Worm (Caenorhabditis elegans) whole organism, early embryonic: ENCODE measurements around the gene C54E10.11.

Experiments used
- aly-1 ChIP-seq: sonication (generic microtip); optimal IDR thresholded peaks from 2 replicates; lab custom pipeline; 2016; ENCODE audit warnings: missing genetic modification characterization, missing compliant biosample characterization
- ama-1 ChIP-seq: fragments of 150-350 bp; optimal IDR thresholded peaks from 2 replicates; lab custom pipeline; 2014
- ceh-13 ChIP-seq: fragments of 200-800 bp; sonication (Bioruptor generic); optimal IDR thresholded peaks from 2 replicates; lab custom pipeline; 2018; ENCODE audit warnings: mild to moderate bottlenecking, missing genetic modification characterization, missing compliant biosample characterization
- ceh-36 ChIP-seq: sonication (generic microtip); optimal IDR thresholded peaks from 2 replicates; lab custom pipeline; 2016; ENCODE audit warnings: missing genetic modification characterization, inconsistent platforms, missing compliant biosample characterization
- ets-7 ChIP-seq: sonication (generic microtip); optimal IDR thresholded peaks from 2 replicates; lab custom pipeline; 2016; ENCODE audit warnings: missing genotype, missing genetic modification characterization, missing compliant biosample characterization
- hmbx-1 ChIP-seq: sonication (generic microtip); optimal IDR thresholded peaks from 2 replicates; lab custom pipeline; 2016; ENCODE audit warnings: mild to moderate bottlenecking, missing genetic modification characterization, missing compliant biosample characterization
- hmg-4 ChIP-seq: fragments of 200-800 bp; sonication (Bioruptor generic); optimal IDR thresholded peaks from 2 replicates; lab custom pipeline; 2018; ENCODE audit warnings: mild to moderate bottlenecking, missing genetic modification characterization, missing compliant biosample characterization
- hnd-1 ChIP-seq: sonication (generic microtip); optimal IDR thresholded peaks from 2 replicates; lab custom pipeline; 2016; ENCODE audit warnings: missing genetic modification characterization, missing compliant biosample characterization
- scrt-1 ChIP-seq: fragments of 200-800 bp; sonication (Bioruptor generic); IDR thresholded peaks from 2 replicates; pipeline ENCODE4 v1.3.6; 2022; ENCODE audit warnings: missing genetic modification characterization, missing compliant biosample characterization
- sea-1 ChIP-seq: fragments of 200-800 bp; sonication (Bioruptor generic); conservative IDR thresholded peaks from 2 replicates; pipeline ENCODE4 v1.3.6; 2022; ENCODE audit warnings: missing genetic modification characterization, missing compliant biosample characterization
- tbx-11 ChIP-seq: fragments of 200-800 bp; sonication (Bioruptor generic); IDR thresholded peaks from 2 replicates; pipeline ENCODE4 v1.3.6; 2022; ENCODE audit warnings: missing genetic modification characterization, missing compliant biosample characterization
- tbx-37 ChIP-seq: fragments of 200-800 bp; sonication (Bioruptor generic); conservative IDR thresholded peaks from 2 replicates; pipeline ENCODE4 v1.3.6; 2022; ENCODE audit warnings: missing genetic modification reagents, missing genetic modification characterization, missing compliant biosample characterization

ce11 chrV:18826445-18826844, 24.5 kb upstream of the C54E10.11 start:
- no peak for TF ChIP-seq ets-7
- no peak for TF ChIP-seq ama-1 (lab: Kevin White, UChicago)
- TF ChIP-seq hmg-4, result no peak
- no peak for TF ChIP-seq scrt-1 (GFP tag; lab: Robert Waterston, UW)
- TF ChIP-seq hnd-1 (tag; lab: Kevin White, UChicago), result no peak
- no peak for TF ChIP-seq sea-1 (GFP tag; lab: Robert Waterston, UW)
- no peak for TF ChIP-seq ceh-13 (GFP tag; lab: Kevin White, UChicago)
- TF ChIP-seq hmbx-1 (tag; lab: Kevin White, UChicago), result no peak
- no peak for TF ChIP-seq tbx-37
- no peak for TF ChIP-seq ceh-36
- TF ChIP-seq tbx-11 (GFP tag; lab: Robert Waterston, UW), result no peak
- TF ChIP-seq aly-1 (tag; lab: Kevin White, UChicago), result no peak
